Worm (Caenorhabditis elegans) whole organism, L4/young adult: Measurements from ENCODE around the gene F53F4.1.

Source experiments
- W03F9.2 ChIP-seq: fragments of 150-350 bp; optimal IDR thresholded peaks from 2 replicates; lab custom pipeline; 2014; ENCODE audit warnings: missing biosample characterization, missing genetic modification characterization
- him-1 ChIP-seq: sonication (generic microtip); optimal IDR thresholded peaks from 2 replicates; lab custom pipeline; 2016; ENCODE audit warnings: missing genotype, missing genetic modification reagents, missing genetic modification characterization, missing compliant biosample characterization

- TF ChIP-seq W03F9.2 (no peak), him-1 (tag; lab: Kevin White, UChicago) (no peak)
These were observed 3.9 kb upstream of the F53F4.1 start, which contains the start of gene C50B8.5 for ce11 chrV:13580696-13581095.
